Worm (Caenorhabditis elegans) whole organism, L4/young adult: Measurements from ENCODE around the gene T05A8.3.
"Not testable (repeated sequence)": the region's sequence is repeated elsewhere in the genome, so short reads cannot be mapped to it uniquely, and the experiment has no call there.

Experiments
- W03F9.2 ChIP-seq: fragments of 150-350 bp; optimal IDR thresholded peaks from 2 replicates; lab custom pipeline; 2014; ENCODE audit warnings: missing biosample characterization, missing genetic modification characterization
- dao-5 ChIP-seq: sonication (generic microtip); optimal IDR thresholded peaks from 2 replicates; lab custom pipeline; 2016; ENCODE audit warnings: missing genotype, missing genetic modification characterization, moderate library complexity, missing compliant biosample characterization
- him-1 ChIP-seq: sonication (generic microtip); optimal IDR thresholded peaks from 2 replicates; lab custom pipeline; 2016; ENCODE audit warnings: missing genotype, missing genetic modification reagents, missing genetic modification characterization, missing compliant biosample characterization

ce11 chrII:2673534-2673933 is 43.7 kb downstream of the T05A8.3 start, which contains the start of the genes F22E5.20 and F22E5.1:
- not testable (repeated sequence) for TF ChIP-seq W03F9.2 (tag; lab: Kevin White, UChicago); dao-5 (tag; lab: Kevin White, UChicago); him-1
